Fruit fly (Drosophila melanogaster) whole organism, wandering third instar larva: ENCODE results near the gene CG13895.

Source experiments
- Abd-B ChIP-seq: fragments of >200 bp; optimal IDR thresholded peaks from 2 replicates; lab custom pipeline; 2017; ENCODE audit warnings: missing biosample characterization, missing genetic modification characterization
- Hr78 ChIP-seq: fragments of >200 bp; optimal IDR thresholded peaks from 2 replicates; lab custom pipeline; 2017; ENCODE audit warnings: missing biosample characterization, missing genetic modification characterization
- N ChIP-seq: fragments of >200 bp; optimal IDR thresholded peaks from 2 replicates; lab custom pipeline; 2018; ENCODE audit warnings: missing biosample characterization, missing external identifiers, missing genetic modification characterization
- Sp1 ChIP-seq: fragments of 200-800 bp; sonication (Bioruptor generic); optimal IDR thresholded peaks from 3 replicates; lab custom pipeline; 2019; ENCODE audit warnings: missing biosample characterization, mild to moderate bottlenecking, missing genetic modification characterization, moderate library complexity
- brk ChIP-seq: fragments of 200-800 bp; sonication (Bioruptor generic); optimal IDR thresholded peaks from 2 replicates; lab custom pipeline; 2016; ENCODE audit warnings: missing biosample characterization, mild to moderate bottlenecking, missing genetic modification characterization
- dmrt93B ChIP-seq: fragments of 200-800 bp; sonication (Bioruptor generic); optimal IDR thresholded peaks from 2 replicates; lab custom pipeline; 2018; ENCODE audit warnings: missing biosample characterization, mild to moderate bottlenecking, missing genetic modification characterization
- fru ChIP-seq: fragments of 200-800 bp; sonication (Bioruptor generic); optimal IDR thresholded peaks from 3 replicates; lab custom pipeline; 2016; ENCODE audit warnings: missing biosample characterization, mild to moderate bottlenecking, missing genetic modification characterization
- psq ChIP-seq: fragments of 200-800 bp; sonication (Bioruptor generic); optimal IDR thresholded peaks from 3 replicates; lab custom pipeline; 2017; ENCODE audit warnings: missing biosample characterization, mild to moderate bottlenecking, missing genetic modification characterization, moderate library complexity
- tai ChIP-seq: sonication (Bioruptor generic); optimal IDR thresholded peaks from 2 replicates; lab custom pipeline; 2016; ENCODE audit warnings: missing biosample characterization, missing genetic modification characterization
- usp ChIP-seq: fragments of >200 bp; optimal IDR thresholded peaks from 2 replicates; lab custom pipeline; 2017; ENCODE audit warnings: missing biosample characterization, missing genetic modification characterization

DNA sequence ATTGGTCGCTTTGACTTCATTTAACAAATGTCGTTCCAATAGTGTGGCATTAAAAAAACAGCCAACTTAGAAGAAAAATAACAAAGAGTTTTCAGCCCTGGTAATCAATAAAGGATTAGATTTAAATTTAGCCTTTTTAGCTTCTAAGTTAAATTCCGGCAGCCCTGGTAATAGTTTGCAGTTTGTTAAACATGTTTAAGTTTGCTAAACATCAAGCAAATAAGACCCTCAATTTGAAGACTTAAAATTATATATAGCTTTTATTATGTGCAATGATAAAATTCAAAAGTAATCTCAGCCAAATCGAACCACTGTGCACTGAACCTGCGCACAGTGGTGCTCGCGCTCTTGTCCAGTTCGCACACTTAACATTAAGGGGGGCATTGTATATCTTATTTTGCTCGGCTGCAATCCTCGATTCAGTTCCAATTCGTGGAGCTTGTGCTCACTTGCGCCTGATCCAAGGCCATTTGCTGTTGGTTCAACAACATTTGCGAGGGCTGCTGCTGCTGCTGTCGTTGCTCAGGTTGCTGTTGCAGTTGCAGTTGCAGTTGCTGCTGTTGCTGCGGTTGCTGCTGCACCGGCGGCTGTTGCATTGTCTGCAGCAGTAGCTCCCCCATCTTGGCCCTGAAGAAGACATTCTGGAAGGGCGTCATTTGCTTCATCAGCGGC is 29.6 kb upstream of the CG13895 start:
- TF ChIP-seq dmrt93B (GFP tag; lab: Kevin White, UChicago) = no peak
- TF ChIP-seq tai (GFP tag; lab: Kevin White, UChicago) = no peak
- peak; percentile 1 for TF ChIP-seq brk (GFP tag; lab: Kevin White, UChicago)
- no peak for TF ChIP-seq fru
- no peak for TF ChIP-seq Abd-B (GFP tag; lab: Kevin White, UChicago)
- TF ChIP-seq Sp1 (GFP tag; lab: Kevin White, UChicago) = no peak
- no peak for TF ChIP-seq N (GFP tag; lab: Kevin White, UChicago)
- TF ChIP-seq psq = no peak
- no peak for TF ChIP-seq Hr78 (GFP tag; lab: Kevin White, UChicago)
- no peak for TF ChIP-seq usp (GFP tag; lab: Kevin White, UChicago)
